Worm (Caenorhabditis elegans) whole organism, L1 larva: Measurements from ENCODE around the gene Y116A8C.25.

Experiments used
- C04F5.9 ChIP-seq: sonication (generic microtip); optimal IDR thresholded peaks from 2 replicates; lab custom pipeline; 2016; ENCODE audit warnings: missing genetic modification characterization, missing compliant biosample characterization
- C34B4.2 ChIP-seq: sonication (generic microtip); optimal IDR thresholded peaks from 2 replicates; lab custom pipeline; 2017; ENCODE audit warnings: mild to moderate bottlenecking, missing genetic modification characterization, missing compliant biosample characterization
- F16B12.6 ChIP-seq: fragments of 150-350 bp; optimal IDR thresholded peaks from 2 replicates; lab custom pipeline; 2014; ENCODE audit warnings: missing biosample characterization, missing genetic modification characterization
- aha-1 ChIP-seq: fragments of 150-350 bp; optimal IDR thresholded peaks from 2 replicates; lab custom pipeline; 2014; ENCODE audit warnings: missing biosample characterization, missing genetic modification characterization
- alr-1 ChIP-seq: fragments of 200-800 bp; sonication (Bioruptor generic); optimal IDR thresholded peaks from 2 replicates; lab custom pipeline; 2018; ENCODE audit warnings: borderline replicate concordance, mild to moderate bottlenecking, missing genetic modification characterization, missing compliant biosample characterization
- aly-2 ChIP-seq: fragments of 150-350 bp; optimal IDR thresholded peaks from 2 replicates; lab custom pipeline; 2014; ENCODE audit warnings: missing biosample characterization, missing genetic modification characterization
- ceh-82 ChIP-seq, 3 experiments: fragments of 150-350 bp in 1 of 3; sonication (generic microtip) in 2 of 3; optimal IDR thresholded peaks; 2 replicates each; lab custom pipeline; 2014 to 2017; ENCODE audit warnings: missing biosample characterization in 3 of 3, missing genetic modification characterization in 3 of 3
- ces-1 ChIP-seq: fragments of 150-350 bp; optimal IDR thresholded peaks from 2 replicates; lab custom pipeline; 2014; ENCODE audit warnings: missing biosample characterization, missing genetic modification reagents, missing genetic modification characterization
- dsc-1 ChIP-seq: sonication (generic microtip); optimal IDR thresholded peaks from 2 replicates; lab custom pipeline; 2016; ENCODE audit warnings: mild to moderate bottlenecking, missing genetic modification characterization, missing compliant biosample characterization
- efl-1 ChIP-seq, 4 experiments: fragments of 150-350 bp; optimal IDR thresholded peaks in 3 of 4; peaks in 1 of 4; 1 replicate in 1 of 4; 2 replicates in 3 of 4; lab custom pipeline; 2014; ENCODE audit warnings: missing biosample characterization in 2 of 4, missing genetic modification characterization in 2 of 4, missing genetic modification reagents in 2 of 4
- efl-3 ChIP-seq: fragments of 200-800 bp; sonication (Bioruptor generic); optimal IDR thresholded peaks from 2 replicates; lab custom pipeline; 2018; ENCODE audit warnings: mild to moderate bottlenecking, missing genetic modification characterization, missing compliant biosample characterization
- elt-3 ChIP-seq, 6 experiments: fragments of 150-350 bp in 1 of 6; sonication (generic microtip); optimal IDR thresholded peaks; 2 replicates each; lab custom pipeline; 2017 to 2018; ENCODE audit warnings: missing biosample characterization in 6 of 6, missing genetic modification characterization in 6 of 6, inconsistent platforms in 1 of 6
- fkh-4 ChIP-seq: sonication (generic microtip); optimal IDR thresholded peaks from 2 replicates; lab custom pipeline; 2016; ENCODE audit warnings: missing compliant biosample characterization, missing genetic modification characterization, borderline replicate concordance
- hlh-4 ChIP-seq: sonication (generic microtip); optimal IDR thresholded peaks from 2 replicates; lab custom pipeline; 2016; ENCODE audit warnings: mild to moderate bottlenecking, missing genetic modification characterization, missing compliant biosample characterization
- jun-1 ChIP-seq: fragments of 150-350 bp; optimal IDR thresholded peaks from 2 replicates; lab custom pipeline; 2014; ENCODE audit warnings: missing biosample characterization, missing genetic modification reagents, missing genetic modification characterization
- lin-13 ChIP-seq: fragments of 150-350 bp; optimal IDR thresholded peaks from 2 replicates; lab custom pipeline; 2014; ENCODE audit warnings: missing biosample characterization, missing genetic modification reagents, missing genetic modification characterization
- lin-35 ChIP-seq, 2 experiments: fragments of 150-350 bp; optimal IDR thresholded peaks; 2 replicates each; lab custom pipeline; 2014; ENCODE audit warnings: missing biosample characterization in 2 of 2, missing genetic modification characterization in 2 of 2, missing genetic modification reagents in 2 of 2
- lin-39 ChIP-seq: fragments of 150-350 bp; optimal IDR thresholded peaks from 2 replicates; lab custom pipeline; 2014; ENCODE audit warnings: missing biosample characterization, missing genetic modification reagents, missing genetic modification characterization
- lsy-2 ChIP-seq, 2 experiments: fragments of 150-350 bp; optimal IDR thresholded peaks; 2 replicates each; lab custom pipeline; 2014; ENCODE audit warnings: missing biosample characterization in 2 of 2, missing genetic modification characterization in 2 of 2
- mab-9 ChIP-seq: fragments of 200-800 bp; sonication (Bioruptor generic); IDR thresholded peaks from 2 replicates; pipeline ENCODE4 v1.3.6; 2022; ENCODE audit warnings: missing genetic modification reagents, missing genetic modification characterization, missing compliant biosample characterization
- mdl-1 ChIP-seq, 2 experiments: fragments of 150-350 bp; optimal IDR thresholded peaks; 2 replicates each; lab custom pipeline; 2014 to 2017; ENCODE audit warnings: missing biosample characterization in 2 of 2, missing genetic modification characterization in 2 of 2, inconsistent platforms in 1 of 2
- nhr-19 ChIP-seq: fragments of 200-800 bp; sonication (Bioruptor generic); conservative IDR thresholded peaks from 2 replicates; pipeline ENCODE4 v1.3.6; 2022; ENCODE audit warnings: missing genetic modification characterization, missing compliant biosample characterization
- nhr-20 ChIP-seq: sonication (generic microtip); optimal IDR thresholded peaks from 2 replicates; lab custom pipeline; 2016; ENCODE audit warnings: mild to moderate bottlenecking, missing genetic modification characterization, missing compliant biosample characterization
- nhr-71 ChIP-seq: sonication (generic microtip); optimal IDR thresholded peaks from 2 replicates; lab custom pipeline; 2016; ENCODE audit warnings: mild to moderate bottlenecking, missing genetic modification characterization, moderate library complexity, missing compliant biosample characterization
- nhr-84 ChIP-seq: sonication (generic microtip); optimal IDR thresholded peaks from 2 replicates; lab custom pipeline; 2017; ENCODE audit warnings: missing biosample characterization, missing genetic modification characterization
- nhr-85 ChIP-seq: sonication (generic microtip); peaks from one replicate; lab custom pipeline; 2016; ENCODE audit warnings: missing genetic modification characterization, inconsistent platforms, missing compliant biosample characterization
- pqm-1 ChIP-seq: sonication (generic microtip); optimal IDR thresholded peaks from 3 replicates; lab custom pipeline; 2017; ENCODE audit warnings: missing biosample characterization, missing genetic modification characterization
- rnt-1 ChIP-seq: sonication (generic microtip); optimal IDR thresholded peaks from 2 replicates; lab custom pipeline; 2016; ENCODE audit warnings: mild to moderate bottlenecking, missing genetic modification characterization, moderate library complexity, missing compliant biosample characterization
- snpc-4 ChIP-seq: fragments of 150-350 bp; optimal IDR thresholded peaks from 2 replicates; lab custom pipeline; 2014; ENCODE audit warnings: missing biosample characterization, missing genetic modification characterization
- snu-23 ChIP-seq: sonication (generic microtip); optimal IDR thresholded peaks from 2 replicates; lab custom pipeline; 2016; ENCODE audit warnings: missing genetic modification characterization, missing compliant biosample characterization
- sup-37 ChIP-seq: fragments of 200-800 bp; sonication (Bioruptor generic); optimal IDR thresholded peaks from 2 replicates; lab custom pipeline; 2018; ENCODE audit warnings: mild to moderate bottlenecking, missing genetic modification characterization, missing compliant biosample characterization
- unc-62 ChIP-seq: fragments of 150-350 bp; optimal IDR thresholded peaks from 2 replicates; lab custom pipeline; 2014; ENCODE audit warnings: missing biosample characterization, missing genetic modification reagents, missing genetic modification characterization

The Y116A8C.25 gene

DNA sequence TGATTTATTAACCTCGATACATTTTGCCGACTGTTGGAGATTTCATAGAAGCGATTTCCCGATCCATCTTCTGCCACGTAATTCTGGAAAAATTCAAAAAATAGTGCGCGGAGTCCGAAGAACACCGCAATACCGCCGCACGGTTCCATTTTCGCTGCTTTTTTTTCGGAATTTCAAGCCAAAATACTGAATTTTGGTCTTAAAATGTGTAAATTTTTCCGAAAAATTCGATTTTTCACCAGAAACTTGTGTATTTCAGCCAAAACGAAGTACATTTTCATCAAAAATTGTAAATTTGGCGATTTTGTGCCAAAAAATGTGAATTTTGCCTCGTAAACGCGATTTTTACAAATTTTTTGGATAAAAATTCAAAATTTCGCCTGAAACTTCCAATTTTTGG lies 24.6 kb upstream of the Y116A8C.25 start:
- TF ChIP-seq lin-39: no peak
- TF ChIP-seq efl-1 (optimal IDR thresholded peaks at IDR 0.05; lab: Kevin White, UChicago): no peak
- peak in 1 of 2 experiments; percentile 29 for TF ChIP-seq efl-1 (GFP tag; optimal IDR thresholded peaks at IDR 0.05 in 1 of 2; lab: Kevin White, UChicago)

DNA sequence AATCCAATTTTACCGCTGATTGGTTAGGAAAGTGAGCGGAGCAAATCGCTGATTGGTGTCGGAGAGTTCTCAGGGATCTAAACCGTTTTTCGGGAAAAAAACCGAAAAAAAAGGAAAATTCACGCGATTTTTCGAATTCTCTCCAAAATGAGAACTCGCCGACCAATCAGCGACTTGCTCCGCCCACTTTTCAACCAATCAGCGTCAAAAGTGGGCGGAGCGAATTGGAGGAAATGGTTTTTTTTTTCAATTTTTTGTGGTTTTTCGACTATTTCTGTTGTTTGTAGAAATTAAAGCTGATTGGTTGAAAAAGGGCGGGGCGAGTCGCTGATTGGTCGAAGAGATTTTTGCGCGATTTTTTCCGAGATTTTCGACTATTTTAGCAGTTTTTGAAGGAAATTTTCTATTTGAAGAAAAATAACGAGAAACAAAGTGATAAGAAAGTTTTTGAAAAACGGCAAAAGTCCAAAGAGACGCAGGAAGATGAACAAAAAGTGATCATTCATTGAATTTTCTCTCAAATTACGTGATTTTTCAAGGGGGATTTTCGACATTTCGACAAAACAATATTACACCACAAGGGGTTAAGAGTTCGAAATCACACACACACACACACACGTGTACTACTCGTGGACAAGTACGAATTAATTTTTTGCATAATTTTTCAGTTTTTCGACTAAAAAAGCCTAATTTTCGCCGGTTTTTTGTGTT lies 22.2 kb upstream of the Y116A8C.25 start:
- TF ChIP-seq nhr-71 (tag; lab: Kevin White, UChicago) (peak; percentile 17), snu-23 (GFP tag; lab: Kevin White, UChicago) (peak; percentile 42), rnt-1 (tag; lab: Kevin White, UChicago) (peak; percentile 36), lsy-2 (tag; optimal IDR thresholded peaks at IDR 0.05; lab: Kevin White, UChicago) (peak in 1 of 2 experiments; percentile 11), lin-35 (GFP tag; optimal IDR thresholded peaks at IDR 0.05; lab: Kevin White, UChicago) (peak in 1 of 2 experiments; percentile 15), C34B4.2 (tag; lab: Kevin White, UChicago) (no peak), aly-2 (no peak), nhr-19 (GFP tag; lab: Robert Waterston, UW) (peak; percentile 34; the same call in 1 of the 2 replicates)
- TF ChIP-seq, all 84 proteins: peak for 6

DNA sequence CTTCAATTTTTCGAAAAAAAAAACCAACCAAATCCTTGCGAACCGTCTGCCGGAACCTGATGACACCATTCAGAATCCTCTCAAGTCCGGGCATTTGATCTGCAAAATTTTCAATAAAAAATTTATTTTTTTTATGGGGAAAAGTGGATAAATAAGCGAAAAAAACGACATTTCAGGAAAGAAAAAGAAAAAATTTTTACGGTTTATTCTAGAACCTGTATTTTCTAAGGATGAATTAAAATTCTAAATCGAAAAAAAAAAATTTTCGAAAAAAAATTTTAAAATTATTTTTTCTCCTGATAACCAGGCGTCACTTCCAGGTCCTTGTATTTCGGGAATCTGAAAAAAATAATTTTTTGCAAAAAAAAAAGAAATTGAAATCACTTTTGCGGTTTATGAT lies 21.6 kb upstream of the Y116A8C.25 start, which contains the start of gene bca-2:
Gene bca-2 (minus strand): TSS at position 101 of the 400 bp plus-strand sequence.
- TF ChIP-seq ces-1 (GFP tag; lab: Kevin White, UChicago) (no peak), pqm-1 (tag; lab: Kevin White, UChicago) (no peak), mdl-1 (tag; optimal IDR thresholded peaks at IDR 0.05; lab: Kevin White, UChicago) (no peak), snpc-4 (tag; lab: Kevin White, UChicago) (no peak)

DNA sequence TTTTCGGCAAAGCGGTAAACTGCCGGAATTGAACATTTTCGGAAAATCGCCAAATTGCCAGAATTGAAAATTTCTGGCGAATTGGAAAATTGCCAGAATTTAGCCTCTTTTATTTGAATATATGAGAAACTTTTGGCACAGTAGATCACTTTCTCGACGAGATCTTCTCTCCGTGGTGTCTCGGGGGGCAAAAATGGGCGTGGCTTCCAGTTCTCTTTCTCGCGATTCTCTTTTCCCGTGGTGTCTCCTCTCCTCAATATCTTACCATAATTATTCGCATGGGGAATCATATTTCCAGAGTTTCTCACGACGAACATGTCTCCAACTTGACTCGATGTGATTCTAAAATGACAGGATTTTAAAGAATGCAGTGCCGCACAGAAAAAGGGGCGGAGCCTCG lies 20.6 kb upstream of the Y116A8C.25 start:
- TF ChIP-seq dsc-1 (tag; lab: Kevin White, UChicago): no peak
- TF ChIP-seq unc-62 (GFP tag; lab: Kevin White, UChicago): no peak
- no peak for TF ChIP-seq hlh-4 (tag; lab: Kevin White, UChicago)
- no peak for TF ChIP-seq ces-1 (GFP tag; lab: Kevin White, UChicago)
- TF ChIP-seq F16B12.6 (tag; lab: Kevin White, UChicago): no peak
- TF ChIP-seq efl-1 (optimal IDR thresholded peaks at IDR 0.05; lab: Kevin White, UChicago): no peak
- TF ChIP-seq efl-1 (GFP tag; optimal IDR thresholded peaks at IDR 0.05 in 1 of 2; lab: Kevin White, UChicago): peak in 1 of 2 experiments; percentile 43
- no peak for TF ChIP-seq aha-1 (tag; lab: Kevin White, UChicago)
- no peak for TF ChIP-seq fkh-4 (tag; lab: Kevin White, UChicago)
- TF ChIP-seq nhr-84: no peak
- peak; percentile 14 for TF ChIP-seq nhr-85
- TF ChIP-seq mab-9: no peak
- TF ChIP-seq alr-1 (tag; lab: Kevin White, UChicago): no peak
- no peak for TF ChIP-seq jun-1
- no peak for TF ChIP-seq efl-3 (GFP tag; lab: Kevin White, UChicago)
- TF ChIP-seq elt-3 (tag; optimal IDR thresholded peaks at IDR 0.05; lab: Kevin White, UChicago): no peak
- TF ChIP-seq, all 84 proteins: peak for 2

DNA sequence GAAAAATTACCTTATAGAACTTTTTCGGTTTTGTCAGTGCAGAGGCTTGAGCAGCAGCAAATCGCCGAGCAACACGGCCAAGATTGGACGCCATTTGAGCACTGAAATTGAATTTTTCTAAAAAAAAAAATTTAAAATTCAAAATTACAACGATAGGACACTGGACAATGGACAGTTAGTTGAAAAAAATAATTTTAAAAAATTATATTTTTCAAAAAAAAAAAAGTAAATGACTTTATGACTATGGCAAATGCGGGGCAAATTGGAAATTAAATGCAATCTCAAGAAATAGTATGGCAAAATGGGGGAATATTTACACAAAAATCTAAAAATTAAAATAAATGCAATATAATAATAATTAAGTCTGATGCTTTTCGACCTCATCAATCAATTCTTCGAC lies 17.6 kb upstream of the Y116A8C.25 start, which contains the start of gene Y116A8C.27:
Gene Y116A8C.27 (minus strand): TSS at position 101 of the 400 bp plus-strand sequence.
- TF ChIP-seq C04F5.9 (tag; lab: Kevin White, UChicago) (no peak), nhr-19 (GFP tag; lab: Robert Waterston, UW) (no peak), nhr-20 (no peak), lin-13 (GFP tag; lab: Kevin White, UChicago) (no peak), sup-37 (GFP tag; lab: Kevin White, UChicago) (no peak), ceh-82 (tag; optimal IDR thresholded peaks at IDR 0.05; lab: Kevin White, UChicago) (no peak)
